Fruit fly (Drosophila melanogaster) whole organism, adult: Measurements from ENCODE around the gene CG6933.

Source experiments
- CG11617 ChIP-seq: fragments of 200-800 bp; sonication (Bioruptor generic); optimal IDR thresholded peaks from 2 replicates; lab custom pipeline; 2017; ENCODE audit warnings: mild to moderate bottlenecking, missing biosample characterization, missing genetic modification reagents, missing genetic modification characterization
- CG12768 ChIP-seq: fragments of 200-800 bp; sonication (Bioruptor generic); optimal IDR thresholded peaks from 2 replicates; lab custom pipeline; 2017; ENCODE audit warnings: missing biosample characterization, missing genetic modification characterization, mild to moderate bottlenecking, moderate library complexity, missing genetic modification reagents
- CG14711 ChIP-seq: fragments of 200-800 bp; sonication (Bioruptor generic); optimal IDR thresholded peaks from 2 replicates; lab custom pipeline; 2018; ENCODE audit warnings: missing biosample characterization, mild to moderate bottlenecking, missing genetic modification characterization, moderate library complexity
- CG1620 ChIP-seq: fragments of 200-800 bp; sonication (Bioruptor generic); optimal IDR thresholded peaks from 2 replicates; lab custom pipeline; 2016; ENCODE audit warnings: missing biosample characterization, missing genetic modification characterization
- CG33017 ChIP-seq: fragments of 200-800 bp; sonication (Bioruptor generic); optimal IDR thresholded peaks from 2 replicates; lab custom pipeline; 2018; ENCODE audit warnings: missing biosample characterization, mild to moderate bottlenecking, missing genetic modification characterization, moderate library complexity
- CG5204 ChIP-seq: fragments of 200-800 bp; sonication (Bioruptor generic); optimal IDR thresholded peaks from 2 replicates; lab custom pipeline; 2016; ENCODE audit warnings: missing biosample characterization, missing genetic modification characterization
- CG7045 ChIP-seq: fragments of 200-800 bp; sonication (Bioruptor generic); optimal IDR thresholded peaks from 2 replicates; lab custom pipeline; 2017; ENCODE audit warnings: missing biosample characterization, mild to moderate bottlenecking, missing genetic modification characterization
- CG7101 ChIP-seq: fragments of 200-800 bp; sonication (Bioruptor generic); optimal IDR thresholded peaks from 2 replicates; lab custom pipeline; 2018; ENCODE audit warnings: missing biosample characterization, mild to moderate bottlenecking, missing genetic modification characterization, moderate library complexity
- Clk ChIP-seq: fragments of 200-800 bp; sonication (Bioruptor generic); optimal IDR thresholded peaks from 2 replicates; lab custom pipeline; 2017; ENCODE audit warnings: missing biosample characterization, missing genetic modification characterization
- Crg-1 ChIP-seq: fragments of 200-800 bp; sonication (Bioruptor generic); optimal IDR thresholded peaks from 2 replicates; lab custom pipeline; 2016; ENCODE audit warnings: missing biosample characterization, missing genetic modification characterization
- Hr96 ChIP-seq: fragments of 200-800 bp; sonication (Bioruptor generic); optimal IDR thresholded peaks from 2 replicates; lab custom pipeline; 2016; ENCODE audit warnings: missing biosample characterization, missing genetic modification characterization
- Mnt ChIP-seq: fragments of 200-800 bp; sonication (Bioruptor generic); optimal IDR thresholded peaks from 2 replicates; lab custom pipeline; 2016; ENCODE audit warnings: missing biosample characterization, mild to moderate bottlenecking, missing genetic modification characterization
- bab1 ChIP-seq: fragments of 200-800 bp; sonication (Bioruptor generic); optimal IDR thresholded peaks from 3 replicates; lab custom pipeline; 2019; ENCODE audit warnings: missing biosample characterization, mild to moderate bottlenecking, missing genetic modification characterization, moderate library complexity
- cic ChIP-seq: fragments of 200-800 bp; sonication (Bioruptor generic); optimal IDR thresholded peaks from 2 replicates; lab custom pipeline; 2017; ENCODE audit warnings: missing biosample characterization, mild to moderate bottlenecking, missing genetic modification characterization, moderate library complexity
- cnc ChIP-seq, 2 experiments: fragments of >200 bp; optimal IDR thresholded peaks; 2 replicates each; lab custom pipeline; 2017
- kay ChIP-seq: fragments of 200-800 bp; sonication (Bioruptor generic); peaks from one replicate; lab custom pipeline; 2016; ENCODE audit warnings: missing biosample characterization, missing genetic modification characterization, borderline replicate concordance
- ovo ChIP-seq: fragments of 200-800 bp; sonication (Bioruptor generic); optimal IDR thresholded peaks from 2 replicates; lab custom pipeline; 2016; ENCODE audit warnings: missing biosample characterization, missing genetic modification characterization
- pad ChIP-seq: fragments of 200-800 bp; sonication (Bioruptor generic); optimal IDR thresholded peaks from 3 replicates; lab custom pipeline; 2017; ENCODE audit warnings: missing biosample characterization, missing genetic modification characterization, mild to moderate bottlenecking, moderate library complexity, missing genetic modification reagents
- tj ChIP-seq: fragments of 200-800 bp; sonication (Bioruptor generic); optimal IDR thresholded peaks from 3 replicates; lab custom pipeline; 2017; ENCODE audit warnings: missing biosample characterization, mild to moderate bottlenecking, missing genetic modification characterization, moderate library complexity
- toe ChIP-seq: fragments of 200-800 bp; sonication (Bioruptor generic); optimal IDR thresholded peaks from 2 replicates; lab custom pipeline; 2016; ENCODE audit warnings: missing biosample characterization, missing genetic modification characterization

CG6933 gene

dm6 chr3L:20241163-20241970 is 21.1 kb upstream of the CG6933 start, which contains the start of the genes CG6951 and CG17233:
TSS of gene CG6951 (plus strand) at chr3L:20241267.
TSS of gene CG17233 (minus strand) at chr3L:20241903.
- TF ChIP-seq tj (GFP tag; lab: Kevin White, UChicago) = no peak
- peak; percentile 19 for TF ChIP-seq toe (GFP tag; lab: Kevin White, UChicago)
- TF ChIP-seq CG14711 (tag; lab: Kevin White, UChicago) = no peak
- peak; percentile 26 for TF ChIP-seq bab1 (GFP tag; lab: Kevin White, UChicago)
- TF ChIP-seq Mnt (GFP tag; lab: Kevin White, UChicago) = peak; percentile 38
- peak; percentile 34 for TF ChIP-seq Hr96 (GFP tag; lab: Kevin White, UChicago)
- TF ChIP-seq CG1620 (GFP tag; lab: Kevin White, UChicago) = no peak

DNA sequence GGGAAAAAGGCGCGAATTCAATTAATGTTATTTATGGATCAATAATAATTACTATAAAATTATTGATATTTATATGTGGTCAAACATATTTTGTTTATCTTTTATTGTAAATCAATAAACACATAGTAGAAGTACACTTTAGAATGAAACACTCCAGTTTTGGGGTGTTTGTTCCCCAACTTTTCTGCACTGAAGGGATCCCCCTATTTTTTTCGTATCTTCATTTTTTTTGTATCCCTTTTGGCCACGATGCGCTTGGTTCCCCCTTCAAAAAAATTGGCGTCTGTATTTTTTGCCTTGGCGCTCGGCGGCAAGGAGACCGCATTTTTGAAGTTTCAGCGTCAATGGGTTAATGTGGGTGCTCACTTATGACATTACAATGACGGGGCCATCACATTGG is 20.5 kb upstream of the CG6933 start, which contains the start of gene Clc:
Clc (plus strand) TSS at position 301 of the 400 bp plus-strand sequence.
- TF ChIP-seq kay (GFP tag; lab: Kevin White, UChicago) = no peak
- TF ChIP-seq CG1620 (GFP tag; lab: Kevin White, UChicago) = no peak
- no peak for TF ChIP-seq CG11617 (GFP tag; lab: Kevin White, UChicago)
- TF ChIP-seq Mnt (GFP tag; lab: Kevin White, UChicago) = no peak

DNA sequence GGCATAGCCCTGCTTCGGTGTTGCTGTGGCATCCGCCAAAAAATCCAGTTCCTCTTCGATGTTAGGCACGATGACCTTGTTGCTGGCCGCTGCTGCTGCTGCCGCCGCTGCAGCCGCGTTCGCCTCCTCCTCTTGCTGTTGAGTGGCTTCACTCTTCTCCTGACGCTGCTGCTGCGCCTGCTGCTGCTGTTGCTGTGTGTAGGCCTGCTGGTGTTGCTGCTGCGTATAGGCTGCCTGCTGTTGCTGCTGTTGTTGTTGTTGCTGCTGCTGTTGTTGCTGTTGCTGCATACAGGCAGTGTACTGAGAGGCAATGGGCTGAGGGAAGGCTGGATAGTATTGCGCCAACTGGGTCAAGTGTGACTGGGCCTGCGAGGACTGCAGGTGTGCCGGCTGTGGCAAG is 16.9 kb upstream of the CG6933 start:
- TF ChIP-seq bab1 (GFP tag; lab: Kevin White, UChicago) = no peak
- no peak for TF ChIP-seq cnc (optimal IDR thresholded peaks at IDR 0.05; lab: Kevin White, UChicago)
- TF ChIP-seq kay (GFP tag; lab: Kevin White, UChicago) = no peak
- no peak for TF ChIP-seq CG33017 (tag; lab: Kevin White, UChicago)
- no peak for TF ChIP-seq cic (GFP tag; lab: Kevin White, UChicago)
- no peak for TF ChIP-seq CG5204 (GFP tag; lab: Kevin White, UChicago)
- TF ChIP-seq CG1620 (GFP tag; lab: Kevin White, UChicago) = no peak
- no peak for TF ChIP-seq CG7045 (GFP tag; lab: Kevin White, UChicago)

- TF ChIP-seq CG7045 (GFP tag; lab: Kevin White, UChicago) (no peak), kay (GFP tag; lab: Kevin White, UChicago) (no peak), CG14711 (tag; lab: Kevin White, UChicago) (no peak), CG5204 (GFP tag; lab: Kevin White, UChicago) (no peak), CG7101 (tag; lab: Kevin White, UChicago) (no peak), cnc (optimal IDR thresholded peaks at IDR 0.05; lab: Kevin White, UChicago) (no peak), pad (GFP tag; lab: Kevin White, UChicago) (no peak), Hr96 (GFP tag; lab: Kevin White, UChicago) (no peak), CG1620 (GFP tag; lab: Kevin White, UChicago) (no peak), CG33017 (tag; lab: Kevin White, UChicago) (no peak), Clk (GFP tag; lab: Kevin White, UChicago) (no peak), Mnt (GFP tag; lab: Kevin White, UChicago) (no peak), ovo (GFP tag; lab: Kevin White, UChicago) (no peak), CG12768 (no peak), tj (GFP tag; lab: Kevin White, UChicago) (no peak), bab1 (GFP tag; lab: Kevin White, UChicago) (no peak), cic (GFP tag; lab: Kevin White, UChicago) (no peak)
These were observed 11.1 kb upstream of the CG6933 start, which contains the start of gene CG13813 for dm6 chr3L:20231369-20231768. TSS of gene CG13813 (plus strand) at chr3L:20231669.

DNA sequence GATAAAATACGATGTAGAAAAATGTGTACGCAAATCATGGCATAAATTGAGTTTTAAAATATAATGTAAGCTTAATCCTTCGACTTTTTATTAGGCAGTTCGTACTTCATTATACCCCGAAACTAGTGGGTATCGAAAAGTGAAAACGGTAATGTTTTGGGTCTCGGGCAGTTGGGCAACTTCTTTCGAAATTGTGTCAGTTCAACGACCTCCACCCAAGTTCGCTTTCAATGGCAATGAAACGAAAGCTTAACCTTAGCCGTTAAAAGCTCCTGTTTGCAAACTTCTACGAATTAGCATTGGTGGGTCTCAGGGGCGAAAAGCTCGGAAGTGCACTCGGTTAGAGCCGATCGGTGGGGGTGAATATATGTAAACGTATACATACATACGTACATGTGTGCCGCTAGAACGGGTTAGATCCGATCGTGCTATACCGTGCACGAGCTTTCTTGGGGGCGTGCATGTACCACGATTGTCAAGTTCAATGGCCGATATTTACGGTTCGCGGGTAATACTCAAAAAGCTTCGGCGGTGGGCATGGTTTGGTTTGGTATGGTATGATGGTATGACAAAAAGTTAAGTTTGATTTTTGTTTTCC is 10.1 kb upstream of the CG6933 start:
- TF ChIP-seq CG1620 (GFP tag; lab: Kevin White, UChicago) (no peak), Crg-1 (GFP tag; lab: Kevin White, UChicago) (no peak), CG7101 (tag; lab: Kevin White, UChicago) (no peak), CG11617 (GFP tag; lab: Kevin White, UChicago) (no peak), ovo (GFP tag; lab: Kevin White, UChicago) (peak; percentile 70), kay (GFP tag; lab: Kevin White, UChicago) (no peak), tj (GFP tag; lab: Kevin White, UChicago) (no peak), CG7045 (GFP tag; lab: Kevin White, UChicago) (no peak), Clk (GFP tag; lab: Kevin White, UChicago) (no peak), bab1 (GFP tag; lab: Kevin White, UChicago) (peak; percentile 33), cic (GFP tag; lab: Kevin White, UChicago) (peak; percentile 85), CG5204 (GFP tag; lab: Kevin White, UChicago) (no peak), CG14711 (tag; lab: Kevin White, UChicago) (no peak), pad (GFP tag; lab: Kevin White, UChicago) (peak; percentile 46), Hr96 (GFP tag; lab: Kevin White, UChicago) (no peak), CG33017 (tag; lab: Kevin White, UChicago) (peak; percentile 33), CG12768 (peak; percentile 49), cnc (optimal IDR thresholded peaks at IDR 0.05; lab: Kevin White, UChicago) (no peak), Mnt (GFP tag; lab: Kevin White, UChicago) (peak; percentile 57), toe (GFP tag; lab: Kevin White, UChicago) (peak; percentile 1)
